Fruit fly (Drosophila melanogaster): ENCODE results near the gene CG16700.

The CG16700 gene

DNA sequence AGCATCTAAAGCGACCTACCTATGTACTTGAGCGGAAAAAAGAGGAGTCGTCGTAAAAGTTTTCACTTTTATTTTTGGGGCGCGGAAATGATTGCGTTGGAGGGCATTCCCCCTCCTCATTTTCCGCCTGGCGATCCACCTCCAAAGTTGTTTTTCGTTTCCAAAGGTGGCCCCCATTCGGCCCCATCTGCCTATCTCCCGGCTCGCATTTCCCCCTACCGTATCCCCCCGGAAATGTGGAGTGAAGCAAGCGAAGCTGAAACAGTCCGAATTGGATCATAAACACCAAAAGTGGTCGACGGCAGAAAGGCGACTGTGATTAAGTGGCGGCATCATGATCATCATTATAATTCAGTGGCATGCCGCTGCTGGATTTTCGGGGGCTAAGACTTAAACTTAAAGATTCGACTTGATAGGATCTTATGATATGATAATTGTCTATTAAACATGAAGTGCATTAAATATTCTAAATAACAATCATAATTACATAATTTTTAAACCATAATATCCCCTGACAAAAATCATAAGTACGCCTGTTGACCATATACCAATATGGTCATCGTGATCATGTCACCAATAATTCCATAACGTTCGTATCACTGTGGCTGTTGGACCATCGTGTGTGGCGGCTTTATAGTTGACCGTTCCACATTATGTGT, 32.0 kb downstream of the CG16700 start (continued):
- TF ChIP-seq Side (GFP tag; optimal IDR thresholded peaks at IDR 0.05), result peak; percentile 15
- peak; percentile 35 for TF ChIP-seq Hand (GFP tag; optimal IDR thresholded peaks at IDR 0.05)
- TF ChIP-seq Taf1 (GFP tag; IDR thresholded peaks at IDR 0.05), result peak; percentile 38; the same call in 1 of the 2 replicates
- TF ChIP-seq eve (GFP tag; optimal IDR thresholded peaks at IDR 0.05), result peak in 1 of 2 experiments; percentile 87
- no peak for TF ChIP-seq disco-r (GFP tag; optimal IDR thresholded peaks at IDR 0.05)
- TF ChIP-seq salm (tag; optimal IDR thresholded peaks at IDR 0.05), result peak; percentile 45
- peak; percentile 34 for TF ChIP-seq slp2 (GFP tag; optimal IDR thresholded peaks at IDR 0.05)
- TF ChIP-seq CG11085 (GFP tag; IDR thresholded peaks at IDR 0.05), result 0 out of 2 replicates have a peak, but pooled peaks have one; percentile 37
- 0 out of 2 replicates have a peak, but pooled peaks have one; percentile 38 for TF ChIP-seq CG4730 (GFP tag; IDR thresholded peaks at IDR 0.05)
- TF ChIP-seq CG11560 (tag; IDR thresholded peaks at IDR 0.05), result peak; percentile 46; the same call in 1 of the 3 replicates
- TF ChIP-seq HHEX (GFP tag; optimal IDR thresholded peaks at IDR 0.05), result peak; percentile 42
- TF ChIP-seq Hey (tag; optimal IDR thresholded peaks at IDR 0.05), result no peak
- TF ChIP-seq gsb-n (tag; optimal IDR thresholded peaks at IDR 0.05), result peak; percentile 62
- TF ChIP-seq psq (GFP tag; optimal IDR thresholded peaks at IDR 0.05), result no peak
- no peak for TF ChIP-seq CG10462 (GFP tag; optimal IDR thresholded peaks at IDR 0.05)
- no peak for TF ChIP-seq CG31388 (GFP tag; optimal IDR thresholded peaks at IDR 0.05)
- peak; percentile 42; the same call in 1 of the 2 replicates for TF ChIP-seq CG31224 (GFP tag; IDR thresholded peaks at IDR 0.05)
- peak; percentile 89 for TF ChIP-seq Ets65A (GFP tag)
- peak; percentile 21 for TF ChIP-seq jumu (GFP tag; optimal IDR thresholded peaks at IDR 0.05)
- peak; percentile 77 for TF ChIP-seq CG18262 (tag; optimal IDR thresholded peaks at IDR 0.05)
- peak; percentile 40 for TF ChIP-seq run (tag; optimal IDR thresholded peaks at IDR 0.05)
- peak; percentile 45 for TF ChIP-seq zf30C (GFP tag; optimal IDR thresholded peaks at IDR 0.05)
- TF ChIP-seq Med (GFP tag), result peak; percentile 88
- TF ChIP-seq Max (GFP tag; optimal IDR thresholded peaks at IDR 0.05), result peak; percentile 25
- TF ChIP-seq CG4282 (GFP tag; optimal IDR thresholded peaks at IDR 0.05), result no peak
- peak; percentile 70 for TF ChIP-seq CG7556 (GFP tag; optimal IDR thresholded peaks at IDR 0.05)
- TF ChIP-seq vnd (GFP tag; IDR thresholded peaks at IDR 0.05; ENCODE audit: partially characterized antibody), result no peak
- peak; percentile 64 for TF ChIP-seq bcd (GFP tag; optimal IDR thresholded peaks at IDR 0.05)
- no peak for TF ChIP-seq Trl (optimal IDR thresholded peaks at IDR 0.05)
- peak; percentile 10 for TF ChIP-seq Trl (GFP tag; optimal IDR thresholded peaks at IDR 0.05)
- TF ChIP-seq CG43689 (GFP tag; IDR thresholded peaks at IDR 0.05), result peak; percentile 72
- no peak for TF ChIP-seq Elba2 (GFP tag; optimal IDR thresholded peaks at IDR 0.05)
- no peak for TF ChIP-seq HmgD (GFP tag; optimal IDR thresholded peaks at IDR 0.05)
- no peak for TF ChIP-seq ERR (GFP tag; optimal IDR thresholded peaks at IDR 0.05)
- peak; percentile 76 for TF ChIP-seq ranshi (GFP tag; IDR thresholded peaks at IDR 0.05)
- TF ChIP-seq CG17361 (GFP tag; IDR thresholded peaks at IDR 0.05), result peak; percentile 76; the same call in 2 of the 3 replicates
- peak; percentile 72 for TF ChIP-seq CG4424 (GFP tag; optimal IDR thresholded peaks at IDR 0.05)
- TF ChIP-seq cato (GFP tag; optimal IDR thresholded peaks at IDR 0.05; ENCODE audit: borderline replicate concordance), result peak; percentile 31
- TF ChIP-seq org-1 (GFP tag; optimal IDR thresholded peaks at IDR 0.05), result peak; percentile 67
- TF ChIP-seq Aef1 (GFP tag; IDR thresholded peaks at IDR 0.05), result peak; percentile 42; the same call in 2 of the 3 replicates
- no peak for TF ChIP-seq CG6791 (GFP tag; IDR thresholded peaks at IDR 0.05; ENCODE audit: partially characterized antibody)
- TF ChIP-seq CG1603 (tag; optimal IDR thresholded peaks at IDR 0.05), result peak; percentile 84
- TF ChIP-seq slou (GFP tag; optimal IDR thresholded peaks at IDR 0.05), result peak; percentile 30
- TF ChIP-seq CG7372 (GFP tag; IDR thresholded peaks at IDR 0.05), result 0 out of 2 replicates have a peak, but pooled peaks have one; percentile 50
- TF ChIP-seq wek (GFP tag; optimal IDR thresholded peaks at IDR 0.05), result peak; percentile 33
- TF ChIP-seq HLH4C (GFP tag; IDR thresholded peaks at IDR 0.05; ENCODE audit: partially characterized antibody), result no peak
- peak; percentile 75 for TF ChIP-seq lmd (GFP tag; IDR thresholded peaks at IDR 0.05)
- TF ChIP-seq CG10959 (GFP tag; IDR thresholded peaks at IDR 0.05), result no peak
- TF ChIP-seq CG34422 (GFP tag; IDR thresholded peaks at IDR 0.05), result 0 out of 3 replicates have a peak, but pooled peaks have one; percentile 60
- peak; percentile 63 for TF ChIP-seq CG12219 (GFP tag; optimal IDR thresholded peaks at IDR 0.05)
- no peak for TF ChIP-seq sr (GFP tag; IDR thresholded peaks at IDR 0.05)
